Worm (Caenorhabditis elegans) whole organism, early embryonic: Measurements from ENCODE around the gene glt-1.

Source experiments
- F13C5.2 ChIP-seq: sonication (generic microtip); optimal IDR thresholded peaks from 2 replicates; lab custom pipeline; 2017; ENCODE audit warnings: mild to moderate bottlenecking, missing genetic modification characterization, inconsistent platforms, missing compliant biosample characterization
- tbx-11 ChIP-seq: fragments of 200-800 bp; sonication (Bioruptor generic); IDR thresholded peaks from 2 replicates; pipeline ENCODE4 v1.3.6; 2022; ENCODE audit warnings: missing genetic modification characterization, missing compliant biosample characterization
- tra-4 ChIP-seq: sonication (generic microtip); optimal IDR thresholded peaks from 2 replicates; lab custom pipeline; 2017; ENCODE audit warnings: missing genetic modification characterization, missing compliant biosample characterization

- no peak for TF ChIP-seq tbx-11 (GFP tag; lab: Robert Waterston, UW)
- TF ChIP-seq F13C5.2 (tag; lab: Kevin White, UChicago): no peak
- no peak for TF ChIP-seq tra-4 (tag; lab: Kevin White, UChicago)
Observed at ce11 chrX:3518494-3518893, 22.7 kb downstream of the glt-1 start, which contains the start of gene npr-16.
